Worm (Caenorhabditis elegans): ENCODE data around the gene F40F8.5.

F40F8.5 gene

DNA sequence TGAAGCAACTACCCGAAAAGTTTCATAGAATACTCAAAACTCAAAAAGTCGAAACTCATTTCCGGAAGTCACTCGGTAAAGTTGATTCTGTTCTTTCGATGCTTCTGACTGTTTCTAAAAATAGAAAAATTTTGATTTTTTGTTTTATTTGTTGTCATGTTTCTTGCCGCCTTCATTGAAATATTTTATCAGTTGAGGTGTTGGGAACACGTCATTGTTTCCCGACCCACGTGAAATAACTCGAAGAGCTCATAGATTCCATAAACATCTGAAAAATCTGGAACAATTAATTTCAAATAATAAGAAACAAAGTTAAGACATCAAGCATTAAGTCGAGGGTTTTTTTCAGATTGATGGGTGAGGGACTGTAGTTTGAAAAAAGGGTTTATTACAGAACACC is 20.2 kb upstream of the F40F8.5 start:
- no peak for TF ChIP-seq unc-86 (tag; optimal IDR thresholded peaks at IDR 0.05)
- no peak for TF ChIP-seq fax-1 (tag; optimal IDR thresholded peaks at IDR 0.05)
- no peak for TF ChIP-seq dve-1 (tag; optimal IDR thresholded peaks at IDR 0.05)
- no peak for TF ChIP-seq sox-4 (tag; optimal IDR thresholded peaks at IDR 0.05)
- no peak for TF ChIP-seq F13H6.1 (tag; optimal IDR thresholded peaks at IDR 0.05)
- no peak for TF ChIP-seq Y22D7AL.16 (tag; optimal IDR thresholded peaks at IDR 0.05)

DNA sequence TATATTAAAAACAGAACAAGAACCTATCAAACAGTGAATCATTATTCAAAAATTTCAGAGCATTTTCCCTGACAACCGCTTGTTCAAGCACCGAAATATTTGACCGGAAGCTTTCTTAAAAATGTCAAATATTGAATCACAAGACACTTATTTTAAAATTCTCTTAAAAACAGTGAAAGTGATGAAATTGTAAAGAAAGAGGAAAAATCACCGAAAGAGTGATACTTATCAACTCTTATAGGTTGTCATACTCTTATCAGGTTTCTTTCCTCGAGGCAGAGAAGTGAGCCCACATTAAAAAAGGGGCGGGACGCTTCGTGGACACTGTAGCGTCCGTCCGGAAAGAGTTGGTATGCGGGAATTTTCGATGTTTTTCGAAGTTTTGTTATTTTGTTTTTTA is 19.1 kb upstream of the F40F8.5 start:
- TF ChIP-seq elt-2 (tag; optimal IDR thresholded peaks at IDR 0.05) (peak; percentile 48), pha-2 (tag; optimal IDR thresholded peaks at IDR 0.05) (no peak)

DNA sequence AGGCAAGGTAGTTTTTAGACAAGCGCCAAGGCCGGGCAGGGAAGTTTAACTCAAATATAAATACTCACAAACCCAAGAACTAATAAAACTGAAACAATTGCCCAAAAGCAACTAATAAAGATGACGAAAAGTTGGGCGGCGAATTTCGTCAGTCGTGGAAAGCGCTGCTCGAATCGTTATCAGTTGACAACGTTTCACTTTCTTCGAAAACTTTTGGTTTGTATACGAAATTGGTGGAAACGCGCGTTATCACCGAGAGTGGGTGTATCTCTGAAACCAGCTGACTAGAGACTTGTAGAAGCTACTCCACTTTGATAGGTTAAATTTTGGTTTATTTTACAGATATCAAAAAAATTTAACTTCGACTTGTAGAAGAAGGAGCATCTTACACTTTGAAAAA is 18.4 kb upstream of the F40F8.5 start:
- TF ChIP-seq Y22D7AL.16 (tag; optimal IDR thresholded peaks at IDR 0.05) (no peak), ceh-6 (GFP tag; optimal IDR thresholded peaks at IDR 0.05) (no peak), fax-1 (tag; optimal IDR thresholded peaks at IDR 0.05) (no peak), ceh-19 (GFP tag; optimal IDR thresholded peaks at IDR 0.05) (no peak), tbx-7 (tag; optimal IDR thresholded peaks at IDR 0.05) (no peak), hlh-15 (tag; optimal IDR thresholded peaks at IDR 0.05) (no peak), K02D7.2 (tag; optimal IDR thresholded peaks at IDR 0.05) (no peak), sox-4 (tag; optimal IDR thresholded peaks at IDR 0.05) (no peak)

DNA sequence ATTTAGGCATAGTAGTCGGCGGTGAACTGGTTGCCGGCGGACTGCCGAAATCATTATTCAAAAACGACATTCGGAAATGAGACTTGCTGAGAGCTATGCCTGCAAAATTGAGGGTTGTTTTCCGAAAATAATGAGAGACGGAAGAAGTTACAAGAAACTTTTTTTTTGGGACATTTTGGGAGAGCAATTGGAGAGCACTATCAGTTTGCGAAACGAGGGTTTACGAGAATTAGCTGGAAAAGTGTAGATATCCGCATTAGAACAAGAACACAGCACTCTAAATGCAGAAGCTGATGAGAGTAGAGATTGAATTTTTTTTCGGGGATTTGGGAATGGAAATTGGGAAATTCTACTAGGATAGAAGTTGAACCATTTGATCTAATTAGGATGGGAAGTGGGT is 17.8 kb upstream of the F40F8.5 start, which contains the start of gene pqm-1:
pqm-1 (minus strand) TSS at position 101 of the 400 bp plus-strand sequence.
- no peak for TF ChIP-seq unc-86 (tag; optimal IDR thresholded peaks at IDR 0.05)
- no peak for TF ChIP-seq pha-2 (tag; optimal IDR thresholded peaks at IDR 0.05)
- no peak for TF ChIP-seq dmd-4 (tag; optimal IDR thresholded peaks at IDR 0.05; ENCODE audit: borderline replicate concordance)
- no peak for TF ChIP-seq pax-1 (tag; optimal IDR thresholded peaks at IDR 0.05)
- TF ChIP-seq ceh-48 (tag; optimal IDR thresholded peaks at IDR 0.05): no peak

DNA sequence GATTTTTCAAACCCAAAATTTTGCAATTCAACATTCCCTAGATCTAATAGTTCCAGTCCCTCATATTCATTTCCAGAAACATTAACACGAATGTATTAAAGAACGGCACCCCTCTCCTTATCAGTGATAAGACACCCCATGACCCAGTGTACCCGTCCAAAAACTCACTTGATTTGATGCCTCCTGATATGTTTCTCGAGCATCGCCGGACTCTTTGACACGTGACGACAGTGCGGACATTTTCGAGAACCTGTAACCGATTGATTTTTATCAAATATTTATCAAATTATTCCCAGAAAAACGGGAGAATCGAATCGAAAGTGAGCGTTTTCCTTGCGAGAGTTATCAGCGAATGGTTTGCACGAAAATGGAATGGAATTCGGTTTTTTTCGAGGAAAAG is 16.2 kb upstream of the F40F8.5 start:
- TF ChIP-seq elt-2 (tag; optimal IDR thresholded peaks at IDR 0.05) (peak; percentile 80), ama-1 (optimal IDR thresholded peaks at IDR 0.05) (no peak), hlh-30 (tag; optimal IDR thresholded peaks at IDR 0.05; ENCODE audit: insufficient read depth) (peak; percentile 26)

DNA sequence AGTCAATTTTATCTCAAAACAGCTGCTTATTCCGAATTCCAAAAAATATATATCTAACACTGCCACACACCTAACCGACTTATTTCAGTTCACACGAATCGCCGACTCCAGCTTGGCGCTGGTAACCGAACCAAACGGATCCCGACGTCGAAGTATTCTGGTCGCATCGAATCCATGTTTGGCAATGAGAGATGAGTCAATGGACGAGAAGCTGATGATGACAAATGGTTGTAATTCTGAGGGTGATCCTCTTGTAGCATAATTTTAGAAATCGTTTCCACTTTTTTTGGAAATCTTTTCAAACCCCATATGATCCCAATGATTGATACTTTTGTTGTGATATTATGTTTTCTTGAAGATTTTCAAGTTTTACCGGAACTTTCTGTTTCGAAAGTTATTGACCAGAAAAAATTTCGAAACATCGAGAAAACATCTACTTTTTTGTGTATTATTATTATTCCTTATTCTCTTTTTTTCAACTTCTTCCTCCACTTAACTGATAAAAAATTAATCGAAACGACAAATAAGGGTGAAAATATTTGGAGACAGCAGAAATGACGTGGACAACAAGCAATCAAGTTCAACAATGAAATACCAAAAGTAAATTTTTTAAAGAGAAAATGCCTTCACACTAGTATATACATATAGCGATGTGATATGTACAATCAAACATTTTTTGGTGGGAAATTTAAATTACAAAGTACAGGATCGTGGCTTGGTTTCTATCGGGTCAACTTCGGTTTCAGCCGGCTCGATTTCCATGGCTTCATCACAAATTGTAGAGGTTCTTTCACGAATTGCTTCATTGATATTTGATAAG is 15.3 kb upstream of the F40F8.5 start:
- TF ChIP-seq sox-2 (GFP tag; IDR thresholded peaks at IDR 0.05) (no peak), ref-2 (tag; optimal IDR thresholded peaks at IDR 0.05) (no peak), unc-3 (GFP tag; conservative IDR thresholded peaks at IDR 0.05) (no peak), unc-3 (tag; optimal IDR thresholded peaks at IDR 0.05) (no peak), F13H6.1 (tag; optimal IDR thresholded peaks at IDR 0.05) (no peak), pax-1 (tag; optimal IDR thresholded peaks at IDR 0.05) (no peak), Y22D7AL.16 (tag; optimal IDR thresholded peaks at IDR 0.05) (no peak), C08G9.2 (tag; optimal IDR thresholded peaks at IDR 0.05) (no peak), unc-42 (tag; optimal IDR thresholded peaks at IDR 0.05) (no peak)

DNA sequence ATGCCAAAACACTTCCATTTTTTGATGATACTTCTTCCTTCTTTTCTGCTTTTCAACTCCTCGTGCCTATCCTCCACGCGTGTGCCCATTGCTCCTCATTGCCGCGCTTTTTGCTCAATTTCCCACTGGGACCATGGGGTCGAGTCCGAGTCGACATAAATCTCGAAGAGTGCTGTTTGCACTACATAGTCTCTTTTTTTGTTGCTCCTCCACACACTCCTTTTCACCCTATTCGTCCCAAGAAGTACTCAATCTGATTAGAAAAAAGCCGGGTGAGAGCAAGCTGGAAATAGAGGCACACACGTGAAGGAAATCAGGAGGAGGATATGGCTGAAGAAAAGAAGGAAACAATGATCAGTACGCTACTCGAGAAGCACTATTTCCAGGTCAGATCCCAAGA is 7.8 kb upstream of the F40F8.5 start, which contains the start of gene arrd-6:
arrd-6 (plus strand) TSS at position 169 of the 400 bp plus-strand sequence.
- TF ChIP-seq pqm-1 (tag; optimal IDR thresholded peaks at IDR 0.05) (no peak), nfya-1 (tag; optimal IDR thresholded peaks at IDR 0.05) (no peak), K09A11.1 (tag; optimal IDR thresholded peaks at IDR 0.05; ENCODE audit: insufficient read depth) (no peak), madf-2 (tag; optimal IDR thresholded peaks at IDR 0.05) (no peak), hlh-30 (tag; optimal IDR thresholded peaks at IDR 0.05; ENCODE audit: insufficient read depth) (no peak), gmeb-2 (tag; optimal IDR thresholded peaks at IDR 0.05) (no peak), unc-55 (GFP tag; optimal IDR thresholded peaks at IDR 0.05) (no peak)

All from whole organism, late embryonic.